Worm (Caenorhabditis elegans): ENCODE measurements around the gene fbxb-48.

ce11 chrII:1757033-1757432, 38.0 kb upstream of the fbxb-48 start, which contains the start of gene F36H5.10:
- no peak for TF ChIP-seq efl-1 (optimal IDR thresholded peaks at IDR 0.05)
- TF ChIP-seq efl-1 (GFP tag; optimal IDR thresholded peaks at IDR 0.05 in 1 of 2) = no peak
- TF ChIP-seq lin-14 (GFP tag; optimal IDR thresholded peaks at IDR 0.05) = no peak
- no peak for TF ChIP-seq lin-13 (GFP tag; optimal IDR thresholded peaks at IDR 0.05)
- TF ChIP-seq nhr-77 (tag; optimal IDR thresholded peaks at IDR 0.05) = no peak
- no peak for TF ChIP-seq nhr-20 (tag; optimal IDR thresholded peaks at IDR 0.05)
- TF ChIP-seq lsy-2 (tag; optimal IDR thresholded peaks at IDR 0.05) = no peak
- TF ChIP-seq alr-1 (tag; optimal IDR thresholded peaks at IDR 0.05; ENCODE audit: borderline replicate concordance) = no peak
- TF ChIP-seq mab-9 (GFP tag; IDR thresholded peaks at IDR 0.05) = no peak
- TF ChIP-seq skn-1 (tag; optimal IDR thresholded peaks at IDR 0.05) = no peak
- TF ChIP-seq lir-3 (tag; optimal IDR thresholded peaks at IDR 0.05; ENCODE audit: poor library complexity) = no peak
- TF ChIP-seq nhr-76 (tag; optimal IDR thresholded peaks at IDR 0.05) = no peak

All from whole organism, L1 larva.